Fruit fly (Drosophila melanogaster): ENCODE measurements around the gene bbx.

bbx gene

DNA sequence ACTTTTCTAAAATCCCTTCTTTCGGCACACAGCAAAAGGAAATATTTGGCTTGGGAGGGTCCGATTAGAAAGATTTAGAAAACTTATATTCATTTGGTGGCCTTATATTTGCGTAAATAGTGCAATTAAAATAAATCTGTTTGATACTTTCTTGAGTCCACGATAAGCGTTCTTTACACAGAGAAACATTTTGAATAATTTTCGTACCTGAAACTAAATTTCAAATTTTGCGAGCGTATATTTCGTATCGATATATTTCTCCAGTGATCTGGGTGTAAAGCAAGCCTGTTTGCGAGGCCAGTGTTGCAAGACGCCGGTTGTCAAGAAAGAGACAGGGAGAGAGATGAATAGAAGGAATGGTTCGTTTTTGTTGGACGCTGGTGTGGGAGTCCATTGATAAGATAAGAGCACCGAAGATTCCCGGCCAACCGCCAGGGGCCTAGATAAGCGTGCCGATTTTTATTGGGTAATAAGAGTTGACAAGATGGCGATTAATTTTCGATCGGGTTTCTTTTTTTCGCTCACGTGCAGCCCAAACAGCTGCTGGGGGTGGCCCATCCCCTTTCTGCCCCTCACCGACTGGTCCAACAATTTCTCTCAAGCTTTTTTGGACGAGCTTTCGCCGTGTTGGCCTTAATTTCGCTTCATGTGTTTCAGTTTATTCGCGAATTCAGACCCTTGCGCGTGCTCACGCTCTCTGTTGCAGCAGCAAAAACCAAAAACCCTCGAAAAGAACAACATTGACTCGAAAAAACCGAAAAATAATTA lies 11.0 kb downstream of the bbx start, which contains the start of gene slgA (continued):
- TF ChIP-seq gsb (GFP tag; IDR thresholded peaks at IDR 0.05) (peak; percentile 26; the same call in 1 of the 2 replicates), Dek (tag; optimal IDR thresholded peaks at IDR 0.05) (no peak), Atf3 (GFP tag; optimal IDR thresholded peaks at IDR 0.05) (no peak), stwl (tag; optimal IDR thresholded peaks at IDR 0.05) (peak; percentile 77), CG43689 (GFP tag; IDR thresholded peaks at IDR 0.05) (no peak), CG3281 (GFP tag; optimal IDR thresholded peaks at IDR 0.05) (peak; percentile 35), CG16815 (GFP tag; optimal IDR thresholded peaks at IDR 0.05) (peak; percentile 1), CG13296 (GFP tag; optimal IDR thresholded peaks at IDR 0.05) (no peak), jigr1 (GFP tag; IDR thresholded peaks at IDR 0.05) (no peak), zfh2 (GFP tag; optimal IDR thresholded peaks at IDR 0.05) (peak; percentile 53), CG7556 (GFP tag; optimal IDR thresholded peaks at IDR 0.05) (no peak), CTCF (GFP tag; optimal IDR thresholded peaks at IDR 0.05) (no peak), CG11398 (GFP tag; optimal IDR thresholded peaks at IDR 0.05) (no peak), tap (tag; optimal IDR thresholded peaks at IDR 0.05) (no peak)

DNA sequence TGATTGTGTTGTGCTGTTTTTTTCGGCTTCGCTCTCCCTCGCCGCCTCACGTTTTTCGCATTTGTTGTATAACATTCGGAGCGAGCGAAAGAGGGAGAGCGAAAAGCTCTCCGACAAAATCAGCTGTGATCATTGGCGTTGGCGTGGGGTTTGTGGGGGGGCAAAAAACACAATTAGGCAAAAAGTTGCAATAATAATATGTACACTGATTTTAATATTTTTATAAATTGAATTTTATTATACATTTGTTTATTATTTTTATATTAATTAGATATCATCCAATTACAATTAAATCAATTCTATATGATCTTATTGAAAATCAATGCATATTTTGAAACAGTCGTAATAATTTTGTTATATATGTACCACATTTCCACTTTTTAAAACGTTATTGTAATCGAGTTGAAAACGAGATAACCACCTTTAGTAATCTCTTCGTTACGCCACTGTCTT lies 12.8 kb downstream of the bbx start:
- TF ChIP-seq rib (GFP tag; IDR thresholded peaks at IDR 0.05) (no peak), sqz (GFP tag; optimal IDR thresholded peaks at IDR 0.05) (no peak), Oli (tag; optimal IDR thresholded peaks at IDR 0.05) (peak; percentile 45), CG3847 (GFP tag; IDR thresholded peaks at IDR 0.05) (peak; percentile 13; the same call in 1 of the 2 replicates), ftz-f1 (GFP tag; optimal IDR thresholded peaks at IDR 0.05) (no peak), Doc2 (GFP tag; IDR thresholded peaks at IDR 0.05) (no peak), CG1233 (GFP tag; optimal IDR thresholded peaks at IDR 0.05) (peak; percentile 27), CG9609 (GFP tag; optimal IDR thresholded peaks at IDR 0.05) (no peak), nmo (GFP tag; optimal IDR thresholded peaks at IDR 0.05) (peak; percentile 42), CG3995 (GFP tag; optimal IDR thresholded peaks at IDR 0.05) (peak; percentile 2), C15 (GFP tag; IDR thresholded peaks at IDR 0.05) (no peak), CG9727 (GFP tag; optimal IDR thresholded peaks at IDR 0.05) (peak; percentile 39), Neu2 (GFP tag; optimal IDR thresholded peaks at IDR 0.05; ENCODE audit: borderline replicate concordance) (no peak), CG11695 (GFP tag; IDR thresholded peaks at IDR 0.05) (0 out of 3 replicates have a peak, but pooled peaks have one; percentile 18), CG17361 (GFP tag; IDR thresholded peaks at IDR 0.05) (peak; percentile 52; the same call in 2 of the 3 replicates), dan (GFP tag; IDR thresholded peaks at IDR 0.05) (no peak), aop (GFP tag; IDR thresholded peaks at IDR 0.05) (no peak), unpg (GFP tag; optimal IDR thresholded peaks at IDR 0.05) (peak; percentile 40), CG4730 (GFP tag; IDR thresholded peaks at IDR 0.05) (no peak), Optix (GFP tag; IDR thresholded peaks at IDR 0.05) (no peak), crol (GFP tag; IDR thresholded peaks at IDR 0.05) (peak; percentile 27; the same call in 1 of the 2 replicates), Bdp1 (GFP tag; optimal IDR thresholded peaks at IDR 0.05) (no peak), CG10366 (GFP tag; IDR thresholded peaks at IDR 0.05) (peak; percentile 16; the same call in 1 of the 2 replicates), CG5245 (GFP tag; optimal IDR thresholded peaks at IDR 0.05) (no peak), CG12104 (GFP tag; optimal IDR thresholded peaks at IDR 0.05) (no peak), hth (optimal IDR thresholded peaks at IDR 0.05) (no peak), CG17802 (tag; optimal IDR thresholded peaks at IDR 0.05) (no peak), CG13287 (GFP tag; IDR thresholded peaks at IDR 0.05; ENCODE audit: partially characterized antibody) (no peak), CG10147 (GFP tag; optimal IDR thresholded peaks at IDR 0.05) (peak; percentile 49), Abd-B (GFP tag; optimal IDR thresholded peaks at IDR 0.05) (no peak), Med (GFP tag) (peak; percentile 70), Rfx (GFP tag; IDR thresholded peaks at IDR 0.05) (peak; percentile 57), Hmr (GFP tag; optimal IDR thresholded peaks at IDR 0.05) (peak; percentile 60), Dip3 (GFP tag; optimal IDR thresholded peaks at IDR 0.05) (no peak), CG14014 (GFP tag; IDR thresholded peaks at IDR 0.05) (peak; percentile 30; the same call in 1 of the 2 replicates), CG13424 (tag; optimal IDR thresholded peaks at IDR 0.05) (peak; percentile 57), Nf-YA (GFP tag; IDR thresholded peaks at IDR 0.05) (no peak)

Data from whole organism, embryonic.